Worm (Caenorhabditis elegans) whole organism, L4/young adult: ENCODE data around the gene K10H10.13.

Experiments used
- W03F9.2 ChIP-seq: fragments of 150-350 bp; optimal IDR thresholded peaks from 2 replicates; lab custom pipeline; 2014; ENCODE audit warnings: missing biosample characterization, missing genetic modification characterization
- dao-5 ChIP-seq: sonication (generic microtip); optimal IDR thresholded peaks from 2 replicates; lab custom pipeline; 2016; ENCODE audit warnings: missing genotype, missing genetic modification characterization, moderate library complexity, missing compliant biosample characterization
- him-1 ChIP-seq: sonication (generic microtip); optimal IDR thresholded peaks from 2 replicates; lab custom pipeline; 2016; ENCODE audit warnings: missing genotype, missing genetic modification reagents, missing genetic modification characterization, missing compliant biosample characterization

- no peak for TF ChIP-seq dao-5
- TF ChIP-seq him-1 (tag; lab: Kevin White, UChicago) = no peak
- no peak for TF ChIP-seq W03F9.2 (tag; lab: Kevin White, UChicago)
These were observed 12.6 kb upstream of the K10H10.13 start, which contains the start of gene pot-2 for ce11 chrII:14523645-14524223.
